Fruit fly (Drosophila melanogaster) whole organism, wandering third instar larva: ENCODE measurements around the gene Tim17a1.

Experiments
- Abd-B ChIP-seq: fragments of >200 bp; optimal IDR thresholded peaks from 2 replicates; lab custom pipeline; 2017; ENCODE audit warnings: missing biosample characterization, missing genetic modification characterization
- CG32264 ChIP-seq: fragments of 200-800 bp; sonication (Bioruptor generic); optimal IDR thresholded peaks from 2 replicates; lab custom pipeline; 2016; ENCODE audit warnings: missing biosample characterization, missing genetic modification characterization
- CG9705 ChIP-seq: fragments of 200-800 bp; sonication (Bioruptor generic); optimal IDR thresholded peaks from 2 replicates; lab custom pipeline; 2018; ENCODE audit warnings: missing biosample characterization, mild to moderate bottlenecking, missing genetic modification characterization
- CrebA ChIP-seq: fragments of 200-800 bp; sonication (Bioruptor generic); optimal IDR thresholded peaks from 2 replicates; lab custom pipeline; 2016; ENCODE audit warnings: missing biosample characterization, mild to moderate bottlenecking, missing genetic modification characterization, borderline replicate concordance
- Dfd ChIP-seq: fragments of >200 bp; optimal IDR thresholded peaks from 2 replicates; lab custom pipeline; 2017; ENCODE audit warnings: missing biosample characterization, missing genetic modification characterization
- Dif ChIP-seq: fragments of 200-275, 200-300 bp; sonication (Bioruptor generic); optimal IDR thresholded peaks from 2 replicates; lab custom pipeline; 2018; ENCODE audit warnings: missing biosample characterization, missing genetic modification characterization; ENCODE audit not compliant: partially characterized antibody
- GATAd ChIP-seq: sonication (Bioruptor generic); optimal IDR thresholded peaks from 2 replicates; lab custom pipeline; 2016; ENCODE audit warnings: missing biosample characterization, missing genetic modification characterization
- HLH106 ChIP-seq: fragments of 200-800 bp; optimal IDR thresholded peaks from 3 replicates; lab custom pipeline; 2019; ENCODE audit warnings: missing biosample characterization, mild to moderate bottlenecking, missing genetic modification characterization, moderate library complexity
- Hr78 ChIP-seq: fragments of >200 bp; optimal IDR thresholded peaks from 2 replicates; lab custom pipeline; 2017; ENCODE audit warnings: missing biosample characterization, missing genetic modification characterization
- Hr83 ChIP-seq: fragments of 200-300 bp; sonication (Bioruptor generic); optimal IDR thresholded peaks from 2 replicates; lab custom pipeline; 2016; ENCODE audit warnings: missing biosample characterization, mild to moderate bottlenecking, missing genetic modification characterization, moderate library complexity; ENCODE audit not compliant: poor library complexity, severe bottlenecking
- Myc ChIP-seq: fragments of >200 bp; optimal IDR thresholded peaks from 2 replicates; lab custom pipeline; 2017
- OdsH ChIP-seq: fragments of 200-800 bp; sonication (Bioruptor generic); optimal IDR thresholded peaks from 2 replicates; lab custom pipeline; 2016; ENCODE audit warnings: missing biosample characterization, mild to moderate bottlenecking, missing genetic modification characterization
- Rel ChIP-seq, 2 experiments: fragments of 200-800 bp; sonication (Bioruptor generic) in 1 of 2; optimal IDR thresholded peaks; 2 replicates in 1 of 2; 3 replicates in 1 of 2; lab custom pipeline; 2016 to 2019; ENCODE audit warnings: mild to moderate bottlenecking in 2 of 2, missing biosample characterization in 2 of 2, missing genetic modification characterization in 2 of 2, moderate library complexity in 1 of 2
- Sp1 ChIP-seq: fragments of 200-800 bp; sonication (Bioruptor generic); optimal IDR thresholded peaks from 3 replicates; lab custom pipeline; 2019; ENCODE audit warnings: missing biosample characterization, mild to moderate bottlenecking, missing genetic modification characterization, moderate library complexity
- Vsx2 ChIP-seq: fragments of 200-300, 225-300 bp; sonication (Bioruptor generic); optimal IDR thresholded peaks from 2 replicates; lab custom pipeline; 2018; ENCODE audit warnings: missing biosample characterization, missing genetic modification characterization; ENCODE audit not compliant: partially characterized antibody
- dl ChIP-seq, 2 experiments: fragments of 175-275, 200-275 bp in 1 of 2; fragments of 200-275 bp in 1 of 2; sonication (Bioruptor generic); optimal IDR thresholded peaks; lab custom pipeline; 2018; ENCODE audit warnings: mild to moderate bottlenecking in 2 of 2, missing biosample characterization in 2 of 2, missing genetic modification characterization in 2 of 2, moderate library complexity in 2 of 2; ENCODE audit not compliant: partially characterized antibody in 2 of 2, insufficient read depth in 1 of 2
- fru ChIP-seq: fragments of 200-800 bp; sonication (Bioruptor generic); optimal IDR thresholded peaks from 3 replicates; lab custom pipeline; 2016; ENCODE audit warnings: missing biosample characterization, mild to moderate bottlenecking, missing genetic modification characterization
- h ChIP-seq: fragments of 200-800 bp; sonication (Bioruptor generic); optimal IDR thresholded peaks from 3 replicates; lab custom pipeline; 2016; ENCODE audit warnings: missing biosample characterization, mild to moderate bottlenecking, missing genetic modification characterization
- jim ChIP-seq: fragments of 175-275, 200-325 bp; sonication (Bioruptor generic); optimal IDR thresholded peaks from 2 replicates; lab custom pipeline; 2016; ENCODE audit warnings: missing biosample characterization, mild to moderate bottlenecking, missing genetic modification characterization
- lola ChIP-seq: fragments of >200 bp; optimal IDR thresholded peaks from 2 replicates; lab custom pipeline; 2017; ENCODE audit warnings: missing biosample characterization, missing genetic modification characterization
- pan ChIP-seq: fragments of >200 bp; optimal IDR thresholded peaks from 2 replicates; lab custom pipeline; 2017
- psq ChIP-seq: fragments of 200-800 bp; sonication (Bioruptor generic); optimal IDR thresholded peaks from 3 replicates; lab custom pipeline; 2017; ENCODE audit warnings: missing biosample characterization, mild to moderate bottlenecking, missing genetic modification characterization, moderate library complexity
- rgr ChIP-seq: fragments of 200-800 bp; sonication (Bioruptor generic); optimal IDR thresholded peaks from 3 replicates; lab custom pipeline; 2016; ENCODE audit warnings: missing biosample characterization, mild to moderate bottlenecking, missing genetic modification characterization
- sage ChIP-seq: fragments of 200-800 bp; sonication (Bioruptor generic); optimal IDR thresholded peaks from 2 replicates; lab custom pipeline; 2016; ENCODE audit warnings: missing biosample characterization, mild to moderate bottlenecking, missing genetic modification characterization
- sv ChIP-seq: fragments of 200-800 bp; sonication (Bioruptor generic); optimal IDR thresholded peaks from 3 replicates; lab custom pipeline; 2016; ENCODE audit warnings: missing biosample characterization, missing genetic modification characterization
- tai ChIP-seq: sonication (Bioruptor generic); optimal IDR thresholded peaks from 2 replicates; lab custom pipeline; 2016; ENCODE audit warnings: missing biosample characterization, missing genetic modification characterization
- woc ChIP-seq: sonication (Bioruptor generic); optimal IDR thresholded peaks from 2 replicates; lab custom pipeline; 2016; ENCODE audit warnings: missing biosample characterization, mild to moderate bottlenecking, missing genetic modification characterization

Gene Tim17a1

DNA sequence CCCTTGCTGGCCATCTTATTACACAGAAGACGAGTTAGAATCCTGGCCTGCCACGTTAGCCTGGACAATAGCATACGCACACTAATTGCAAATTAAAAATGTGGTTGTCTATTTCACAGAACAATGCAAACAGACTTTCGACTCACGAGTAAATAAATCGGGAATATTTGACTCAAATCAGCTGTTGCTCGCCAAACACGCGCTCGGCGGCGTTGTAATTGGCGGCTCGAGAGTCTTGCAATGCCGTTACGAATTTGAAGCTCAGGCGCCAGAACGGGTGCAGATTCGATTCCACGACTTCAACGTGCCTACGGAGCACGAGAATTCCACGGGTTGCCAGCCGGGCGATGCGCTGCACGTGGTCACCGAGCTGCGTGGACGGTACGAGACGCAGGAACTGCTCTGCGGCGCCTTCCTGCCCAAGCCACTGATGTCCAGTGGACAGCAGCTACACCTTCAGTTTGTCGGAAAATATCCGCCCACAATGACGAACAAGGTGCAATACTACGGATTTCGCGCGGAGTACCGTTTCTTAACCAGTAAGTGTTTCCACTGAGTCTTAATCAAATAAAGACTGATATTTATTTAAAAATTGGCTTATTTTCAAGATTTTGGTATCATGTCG lies 37.3 kb upstream of the Tim17a1 start, which contains the start of gene DNAlig3:
Gene DNAlig3 (minus strand): TSS at position 168 of the 625 bp plus-strand sequence.
- TF ChIP-seq Rel (GFP tag; optimal IDR thresholded peaks at IDR 0.05; lab: Kevin White, UChicago) (no peak), Rel (tag; optimal IDR thresholded peaks at IDR 0.05; lab: Kevin White, UChicago) (peak; percentile 83), h (GFP tag; lab: Kevin White, UChicago) (no peak)

DNA sequence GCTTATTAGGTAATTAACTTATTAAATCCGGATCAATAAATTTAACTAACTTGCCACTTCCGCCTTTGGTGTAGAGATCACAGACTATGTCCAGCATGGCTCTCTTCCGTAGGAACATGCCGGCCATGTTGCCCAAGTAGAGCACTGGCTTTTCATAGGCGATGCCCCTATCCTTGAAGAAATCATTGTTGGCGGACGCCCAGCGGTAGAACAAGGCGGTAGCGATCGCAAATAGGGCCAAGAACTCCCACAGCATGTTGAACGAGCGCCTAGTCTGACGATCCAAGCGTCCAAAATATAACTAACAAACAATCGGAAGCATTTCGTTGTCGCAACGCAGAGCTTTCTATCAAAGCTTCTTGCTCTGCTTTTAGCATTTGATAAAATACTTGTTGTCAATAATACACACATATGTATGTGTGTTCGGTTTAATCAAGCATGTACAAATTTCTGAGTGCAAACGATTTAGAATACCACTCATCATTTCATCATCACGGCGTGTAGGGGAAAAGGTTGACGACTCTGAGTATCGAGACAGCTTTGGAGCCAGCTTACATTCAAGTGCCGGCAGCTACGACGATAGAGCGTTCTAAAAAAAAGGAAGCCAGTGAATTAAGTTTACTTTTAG lies 34.3 kb upstream of the Tim17a1 start, which contains the start of gene Cyp9f3:
Gene Cyp9f3 (minus strand): TSS at position 310 of the 628 bp plus-strand sequence.
- TF ChIP-seq Sp1 (GFP tag; lab: Kevin White, UChicago) (no peak), Dif (GFP tag; lab: Kevin White, UChicago) (no peak), Dfd (GFP tag; lab: Kevin White, UChicago) (no peak), CrebA (GFP tag; lab: Kevin White, UChicago) (peak; percentile 32), Myc (lab: Kevin White, UChicago) (no peak), lola (no peak), psq (GFP tag; lab: Kevin White, UChicago) (no peak), sage (GFP tag; lab: Kevin White, UChicago) (no peak), Vsx2 (GFP tag; lab: Kevin White, UChicago) (peak; percentile 20), woc (no peak), jim (GFP tag; lab: Kevin White, UChicago) (no peak), HLH106 (tag; lab: Kevin White, UChicago) (no peak), fru (no peak), sv (GFP tag; lab: Kevin White, UChicago) (no peak), rgr (GFP tag; lab: Kevin White, UChicago) (peak; percentile 9)
- TF ChIP-seq, all 38 proteins: peak for 3

DNA sequence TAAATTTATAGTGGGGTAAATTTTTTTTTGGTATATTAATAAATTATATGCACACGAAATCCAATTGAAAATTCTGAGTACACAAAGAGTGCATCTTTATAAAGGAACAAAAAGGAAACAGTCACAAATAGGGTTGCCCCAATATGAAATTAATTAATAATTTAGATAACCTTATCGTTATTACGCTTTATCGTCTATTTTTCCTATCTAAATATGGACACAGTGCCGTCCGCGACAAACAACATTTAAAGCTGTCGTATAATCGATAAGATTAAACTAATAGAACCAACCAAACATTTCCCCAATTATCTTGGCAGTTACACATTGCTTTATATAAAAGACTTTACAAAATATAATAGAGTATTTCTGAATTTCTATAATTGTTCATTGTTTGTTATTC lies 33.6 kb upstream of the Tim17a1 start:
- TF ChIP-seq h (GFP tag; lab: Kevin White, UChicago) (peak; percentile 24), sage (GFP tag; lab: Kevin White, UChicago) (peak; percentile 38), dl (GFP tag; optimal IDR thresholded peaks at IDR 0.05; lab: Kevin White, UChicago; ENCODE audit: insufficient read depth in 1 of 2, partially characterized antibody in 2 of 2) (no peak), CrebA (GFP tag; lab: Kevin White, UChicago) (peak; percentile 28)

DNA sequence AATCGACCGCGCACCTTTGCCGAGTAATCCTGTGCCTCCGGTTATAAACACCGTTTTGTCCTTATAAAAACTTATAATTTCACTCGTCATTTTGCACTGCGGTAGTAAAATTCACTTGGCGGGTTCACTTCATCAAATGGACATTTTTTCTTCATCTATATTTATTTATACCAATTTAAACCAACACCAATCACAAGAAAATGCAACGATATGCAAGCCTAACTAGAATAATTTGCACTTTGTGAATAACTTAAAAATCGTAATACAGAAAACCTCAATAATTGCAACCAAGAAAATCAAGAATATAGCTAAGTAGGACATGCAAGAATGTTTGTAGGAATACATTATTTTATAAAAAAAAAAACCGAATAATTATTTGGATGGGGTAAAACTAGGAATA lies 31.4 kb upstream of the Tim17a1 start, which contains the start of the genes CG10096 and CG10097:
Gene CG10096 (minus strand): TSS at position 101 of the 400 bp plus-strand sequence.
Gene CG10097 (minus strand): TSS at position 101 of the 400 bp plus-strand sequence.
- TF ChIP-seq tai (GFP tag; lab: Kevin White, UChicago) (no peak), Abd-B (GFP tag; lab: Kevin White, UChicago) (no peak), CG32264 (GFP tag; lab: Kevin White, UChicago) (no peak), CG9705 (no peak), Hr78 (GFP tag; lab: Kevin White, UChicago) (no peak), dl (GFP tag; optimal IDR thresholded peaks at IDR 0.05; lab: Kevin White, UChicago; ENCODE audit: insufficient read depth in 1 of 2, partially characterized antibody in 2 of 2) (no peak), OdsH (GFP tag; lab: Kevin White, UChicago) (no peak), Dfd (GFP tag; lab: Kevin White, UChicago) (no peak), Hr83 (GFP tag; lab: Kevin White, UChicago) (no peak)

DNA sequence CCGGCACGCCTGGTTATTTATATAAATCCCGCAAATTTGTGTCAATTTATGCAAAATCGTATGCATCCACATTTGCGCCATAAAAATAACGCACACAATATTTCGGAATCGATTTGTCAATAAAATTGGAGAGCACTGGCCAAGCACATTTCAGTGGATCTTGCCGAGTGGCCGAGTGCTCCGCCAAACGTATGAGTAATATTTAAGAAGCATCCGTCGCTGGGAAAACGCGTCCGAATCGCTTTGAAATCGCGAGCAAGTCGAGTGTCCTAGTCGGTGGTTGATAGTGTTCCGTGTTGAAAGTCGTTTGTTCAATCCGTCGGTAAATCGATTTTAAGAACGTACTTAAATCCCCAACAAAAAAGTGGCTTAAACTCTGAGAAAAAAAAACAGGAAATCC lies 22.5 kb upstream of the Tim17a1 start, which contains the start of gene CG33098:
Gene CG33098 (plus strand): TSS at position 224 of the 400 bp plus-strand sequence.
- TF ChIP-seq pan (lab: Kevin White, UChicago) (no peak), Sp1 (GFP tag; lab: Kevin White, UChicago) (no peak), fru (no peak), rgr (GFP tag; lab: Kevin White, UChicago) (no peak), Vsx2 (GFP tag; lab: Kevin White, UChicago) (no peak), Dif (GFP tag; lab: Kevin White, UChicago) (no peak), Myc (lab: Kevin White, UChicago) (no peak), GATAd (no peak), Hr78 (GFP tag; lab: Kevin White, UChicago) (no peak), CrebA (GFP tag; lab: Kevin White, UChicago) (no peak)
